Worm (Caenorhabditis elegans) whole organism, early embryonic: ENCODE measurements around the gene F45G2.9.
"Not testable (repeated sequence)": the region's sequence is repeated elsewhere in the genome, so short reads cannot be mapped to it uniquely, and the experiment has no call there.

ENCODE experiments used
- B0310.2 ChIP-seq: sonication (generic microtip); optimal IDR thresholded peaks from 2 replicates; lab custom pipeline; 2016; ENCODE audit warnings: mild to moderate bottlenecking, missing genetic modification characterization, missing compliant biosample characterization
- F13C5.2 ChIP-seq: sonication (generic microtip); optimal IDR thresholded peaks from 2 replicates; lab custom pipeline; 2017; ENCODE audit warnings: mild to moderate bottlenecking, missing genetic modification characterization, inconsistent platforms, missing compliant biosample characterization
- aly-1 ChIP-seq: sonication (generic microtip); optimal IDR thresholded peaks from 2 replicates; lab custom pipeline; 2016; ENCODE audit warnings: missing genetic modification characterization, missing compliant biosample characterization
- ama-1 ChIP-seq: fragments of 150-350 bp; optimal IDR thresholded peaks from 2 replicates; lab custom pipeline; 2014
- ets-7 ChIP-seq: sonication (generic microtip); optimal IDR thresholded peaks from 2 replicates; lab custom pipeline; 2016; ENCODE audit warnings: missing genotype, missing genetic modification characterization, missing compliant biosample characterization
- flt-1 ChIP-seq: fragments of 200-800 bp; sonication (Bioruptor generic); IDR thresholded peaks from 2 replicates; pipeline ENCODE4 v1.3.6; 2022; ENCODE audit warnings: missing genetic modification characterization, missing compliant biosample characterization
- hmbx-1 ChIP-seq: sonication (generic microtip); optimal IDR thresholded peaks from 2 replicates; lab custom pipeline; 2016; ENCODE audit warnings: mild to moderate bottlenecking, missing genetic modification characterization, missing compliant biosample characterization
- hnd-1 ChIP-seq: sonication (generic microtip); optimal IDR thresholded peaks from 2 replicates; lab custom pipeline; 2016; ENCODE audit warnings: missing genetic modification characterization, missing compliant biosample characterization
- pes-1 ChIP-seq: fragments of 200-800 bp; sonication (Bioruptor generic); IDR thresholded peaks from 2 replicates; pipeline ENCODE4 v1.3.6; 2022; ENCODE audit warnings: missing genetic modification reagents, missing genetic modification characterization, missing compliant biosample characterization
- scrt-1 ChIP-seq: fragments of 200-800 bp; sonication (Bioruptor generic); IDR thresholded peaks from 2 replicates; pipeline ENCODE4 v1.3.6; 2022; ENCODE audit warnings: missing genetic modification characterization, missing compliant biosample characterization
- sea-1 ChIP-seq: fragments of 200-800 bp; sonication (Bioruptor generic); conservative IDR thresholded peaks from 2 replicates; pipeline ENCODE4 v1.3.6; 2022; ENCODE audit warnings: missing genetic modification characterization, missing compliant biosample characterization
- tbx-11 ChIP-seq: fragments of 200-800 bp; sonication (Bioruptor generic); IDR thresholded peaks from 2 replicates; pipeline ENCODE4 v1.3.6; 2022; ENCODE audit warnings: missing genetic modification characterization, missing compliant biosample characterization
- tbx-37 ChIP-seq: fragments of 200-800 bp; sonication (Bioruptor generic); conservative IDR thresholded peaks from 2 replicates; pipeline ENCODE4 v1.3.6; 2022; ENCODE audit warnings: missing genetic modification reagents, missing genetic modification characterization, missing compliant biosample characterization
- tra-4 ChIP-seq: sonication (generic microtip); optimal IDR thresholded peaks from 2 replicates; lab custom pipeline; 2017; ENCODE audit warnings: missing genetic modification characterization, missing compliant biosample characterization

ce11 chrIII:13401673-13402258, 35.0 kb downstream of the F45G2.9 start, which contains the start of the genes srlf-9 and srlf-10:
- not testable (repeated sequence) for TF ChIP-seq ama-1; tbx-37 (GFP tag; lab: Robert Waterston, UW); tra-4; aly-1 (tag; lab: Kevin White, UChicago); flt-1 (GFP tag; lab: Robert Waterston, UW); B0310.2; hnd-1 (tag; lab: Kevin White, UChicago); pes-1; ets-7 (tag; lab: Kevin White, UChicago); scrt-1; sea-1; F13C5.2 (tag; lab: Kevin White, UChicago); tbx-11 (GFP tag; lab: Robert Waterston, UW); hmbx-1 (tag; lab: Kevin White, UChicago)
